Fruit fly (Drosophila melanogaster) whole organism: ENCODE results near the gene CG34289.

ENCODE experiments used
- Dll ChIP-seq: fragments of >200 bp; optimal IDR thresholded peaks from 2 replicates; lab custom pipeline; 2017
- pan ChIP-seq: fragments of >200 bp; optimal IDR thresholded peaks from 2 replicates; lab custom pipeline; 2017
- psq ChIP-seq: fragments of >200 bp; optimal IDR thresholded peaks from 2 replicates; lab custom pipeline; 2017

DNA sequence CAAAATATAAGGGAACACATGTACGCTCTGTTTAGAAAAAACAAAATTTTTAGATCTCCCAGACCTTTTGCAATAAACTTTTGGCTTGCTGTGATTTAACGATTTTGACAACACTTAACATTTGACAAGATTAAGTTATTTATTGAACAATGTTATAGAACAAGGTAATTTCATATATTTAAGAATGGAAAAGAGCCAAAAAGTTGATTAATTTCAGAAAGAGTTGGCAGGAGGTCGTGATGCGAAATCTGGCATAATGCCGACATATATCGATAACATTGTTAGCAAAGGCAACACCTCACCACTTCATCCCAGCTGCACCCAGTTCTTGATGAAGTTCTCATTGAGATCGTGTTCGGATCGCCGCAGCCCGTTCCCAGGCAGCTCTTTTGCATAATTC lies at the start of gene CG34289:
- TF ChIP-seq pan (lab: Kevin White, UChicago), result no peak
- no peak for TF ChIP-seq Dll (lab: Kevin White, UChicago)
- no peak for TF ChIP-seq psq (lab: Kevin White, UChicago)
